Worm (Caenorhabditis elegans) whole organism, young adult: Measurements from ENCODE around the gene Y43F8B.28.

Experiments
- C06A6.2 ChIP-seq: fragments of 200-800 bp; sonication (Bioruptor generic); conservative IDR thresholded peaks from 2 replicates; pipeline ENCODE4 v1.3.6; 2022; ENCODE audit warnings: missing genetic modification characterization, missing compliant biosample characterization
- F22D6.2 ChIP-seq: sonication (generic microtip); optimal IDR thresholded peaks from 2 replicates; lab custom pipeline; 2016; ENCODE audit warnings: mild to moderate bottlenecking, missing genetic modification characterization, missing compliant biosample characterization
- F57A8.1 ChIP-seq: fragments of 200-800 bp; sonication (Bioruptor generic); optimal IDR thresholded peaks from 2 replicates; lab custom pipeline; 2018; ENCODE audit warnings: mild to moderate bottlenecking, missing genetic modification characterization, moderate library complexity, missing compliant biosample characterization
- lin-54 ChIP-seq: fragments of 200-800 bp; sonication (Bioruptor generic); optimal IDR thresholded peaks from 2 replicates; lab custom pipeline; 2018; ENCODE audit warnings: mild to moderate bottlenecking, missing genetic modification characterization, missing compliant biosample characterization
- lir-1 ChIP-seq: fragments of 200-800 bp; sonication (Bioruptor generic); conservative IDR thresholded peaks from 2 replicates; pipeline ENCODE4 v1.3.6; 2022; ENCODE audit warnings: missing genetic modification reagents, missing genetic modification characterization, missing compliant biosample characterization
- lsy-27 ChIP-seq: sonication (generic microtip); optimal IDR thresholded peaks from 2 replicates; lab custom pipeline; 2017; ENCODE audit warnings: missing genetic modification characterization, mild to moderate bottlenecking, missing compliant biosample characterization, antibody characterized with exemption, missing genotype, borderline replicate concordance; ENCODE audit not compliant: insufficient read depth
- madf-6 ChIP-seq: fragments of 200-800 bp; sonication (Bioruptor generic); IDR thresholded peaks from 2 replicates; pipeline ENCODE4 v1.3.6; 2022; ENCODE audit warnings: missing genetic modification reagents, missing genetic modification characterization, missing compliant biosample characterization
- nhr-80 ChIP-seq: sonication (generic microtip); optimal IDR thresholded peaks from 2 replicates; lab custom pipeline; 2016; ENCODE audit warnings: missing genetic modification characterization, missing compliant biosample characterization
- pha-4 ChIP-seq: fragments of 150-350 bp; sonication (generic microtip); optimal IDR thresholded peaks from 2 replicates; lab custom pipeline; 2014; ENCODE audit warnings: missing biosample characterization, missing genetic modification reagents, missing genetic modification characterization
- repo-1 ChIP-seq: sonication (generic microtip); optimal IDR thresholded peaks from 2 replicates; lab custom pipeline; 2017; ENCODE audit warnings: mild to moderate bottlenecking, missing genetic modification characterization, missing compliant biosample characterization
- snpc-1.1 ChIP-seq: sonication (generic microtip); optimal IDR thresholded peaks from 2 replicates; lab custom pipeline; 2017; ENCODE audit warnings: missing genetic modification characterization, mild to moderate bottlenecking, missing compliant biosample characterization, antibody characterized with exemption, moderate library complexity, missing genotype, missing genetic modification reagents; ENCODE audit not compliant: insufficient read depth
- snpc-3.4 ChIP-seq: sonication (generic microtip); optimal IDR thresholded peaks from 2 replicates; lab custom pipeline; 2017; ENCODE audit warnings: missing genetic modification characterization, mild to moderate bottlenecking, missing compliant biosample characterization, antibody characterized with exemption, moderate library complexity, missing genotype, missing genetic modification reagents
- snpc-4 ChIP-seq, 5 experiments: fragments of 150-350 bp in 1 of 5; sonication (generic microtip) in 4 of 5; optimal IDR thresholded peaks; 2 replicates each; lab custom pipeline; 2014 to 2018; ENCODE audit warnings: missing genetic modification characterization in 5 of 5, missing biosample characterization in 3 of 5, antibody characterized with exemption in 2 of 5, mild to moderate bottlenecking in 2 of 5, missing compliant biosample characterization in 2 of 5, missing genotype in 2 of 5, moderate library complexity in 2 of 5, missing genetic modification reagents in 1 of 5

DNA sequence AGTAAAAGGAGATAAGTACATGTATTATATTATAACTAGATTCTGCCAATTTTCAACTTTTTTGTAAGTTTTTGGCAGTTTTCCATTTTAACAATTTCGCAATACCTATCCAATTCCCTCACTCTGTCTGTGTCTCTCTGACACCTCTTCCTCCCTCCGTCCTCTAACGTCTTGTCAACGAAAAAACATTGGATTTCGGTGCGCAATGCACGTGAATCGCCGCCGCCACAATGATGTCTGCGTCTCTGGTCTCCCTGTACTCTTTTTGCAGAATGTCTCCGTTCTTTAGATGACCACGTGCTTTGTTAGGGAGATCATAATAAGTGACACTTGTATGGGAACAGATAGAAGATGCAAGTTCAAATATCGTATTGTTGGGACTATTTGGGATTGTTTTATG lies 44.0 kb downstream of the Y43F8B.28 start:
- TF ChIP-seq lin-54 (GFP tag; lab: Kevin White, UChicago) (peak; percentile 55), repo-1 (tag; lab: Kevin White, UChicago) (peak; percentile 53), lir-1 (GFP tag; lab: Robert Waterston, UW) (no peak), snpc-4 (GFP tag; optimal IDR thresholded peaks at IDR 0.05; lab: Kevin White, UChicago) (no peak), snpc-4 (tag; optimal IDR thresholded peaks at IDR 0.05; lab: Kevin White, UChicago) (peak in 2 of 4 experiments; percentile 65 to 73), C06A6.2 (GFP tag; lab: Robert Waterston, UW) (peak; percentile 87), F57A8.1 (GFP tag; lab: Kevin White, UChicago) (no peak), pha-4 (tag; lab: Kevin White, UChicago) (peak; percentile 57), snpc-3.4 (tag; lab: Kevin White, UChicago) (no peak), nhr-80 (tag; lab: Kevin White, UChicago) (peak; percentile 65), madf-6 (GFP tag; lab: Robert Waterston, UW) (no peak), snpc-1.1 (tag; lab: Kevin White, UChicago) (no peak), F22D6.2 (tag; lab: Kevin White, UChicago) (peak; percentile 90), lsy-27 (tag; lab: Kevin White, UChicago) (no peak)
